Worm (Caenorhabditis elegans) whole organism, young adult: ENCODE measurements around the gene M03F8.7.

Experiments used
- B0035.1 ChIP-seq: sonication (generic microtip); optimal IDR thresholded peaks from 2 replicates; lab custom pipeline; 2016; ENCODE audit warnings: missing genetic modification characterization, mild to moderate bottlenecking, missing compliant biosample characterization, missing genotype, missing genetic modification reagents
- Y67H2A.10 ChIP-seq: fragments of 200-800 bp; sonication (Bioruptor generic); conservative IDR thresholded peaks from 2 replicates; pipeline ENCODE4 v1.3.6; 2022; ENCODE audit warnings: missing genetic modification reagents, missing genetic modification characterization, missing compliant biosample characterization
- Y79H2A.3 ChIP-seq: fragments of 200-800 bp; sonication (Bioruptor generic); conservative IDR thresholded peaks from 2 replicates; pipeline ENCODE4 v1.3.6; 2022; ENCODE audit warnings: missing genetic modification reagents, missing genetic modification characterization, missing compliant biosample characterization
- aptf-3 ChIP-seq: fragments of 200-800 bp; sonication (Bioruptor generic); IDR thresholded peaks from 2 replicates; pipeline ENCODE4 v1.3.6; 2022; ENCODE audit warnings: missing genetic modification characterization, missing compliant biosample characterization
- attf-3 ChIP-seq: fragments of 200-800 bp; sonication (Bioruptor generic); conservative IDR thresholded peaks from 2 replicates; pipeline ENCODE4 v1.3.6; 2022; ENCODE audit warnings: missing genetic modification reagents, missing genetic modification characterization, missing compliant biosample characterization
- bed-2 ChIP-seq: fragments of 200-800 bp; sonication (Bioruptor generic); IDR thresholded peaks from 2 replicates; pipeline ENCODE4 v1.3.6; 2022; ENCODE audit warnings: missing genetic modification reagents, missing genetic modification characterization, missing compliant biosample characterization
- cebp-1 ChIP-seq, 2 experiments: fragments of 200-800 bp in 1 of 2; sonication (Bioruptor generic) in 1 of 2; sonication (generic microtip) in 1 of 2; IDR thresholded peaks in 1 of 2; optimal IDR thresholded peaks in 1 of 2; 2 replicates each; pipeline versions ENCODE4 v1.3.6 to Lab custom; 2017 to 2022; ENCODE audit warnings: missing compliant biosample characterization in 2 of 2, missing genetic modification characterization in 2 of 2, mild to moderate bottlenecking in 1 of 2, missing genetic modification reagents in 1 of 2, moderate library complexity in 1 of 2
- efl-1 ChIP-seq: fragments of 150-350 bp; optimal IDR thresholded peaks from 2 replicates; lab custom pipeline; 2014; ENCODE audit warnings: missing biosample characterization, missing genetic modification reagents, missing genetic modification characterization
- egrh-3 ChIP-seq: fragments of 200-800 bp; sonication (Bioruptor generic); IDR thresholded peaks from 2 replicates; pipeline ENCODE4 v1.3.6; 2022; ENCODE audit warnings: missing genetic modification reagents, missing genetic modification characterization, missing compliant biosample characterization
- hlh-12 ChIP-seq: sonication (generic microtip); optimal IDR thresholded peaks from 2 replicates; lab custom pipeline; 2016; ENCODE audit warnings: missing genetic modification characterization, missing compliant biosample characterization
- mcd-1 ChIP-seq: fragments of 200-800 bp; sonication (Bioruptor generic); IDR thresholded peaks from 2 replicates; pipeline ENCODE4 v1.3.6; 2022; ENCODE audit warnings: missing genetic modification reagents, missing genetic modification characterization, missing compliant biosample characterization
- nhr-27 ChIP-seq: fragments of 200-800 bp; sonication (Bioruptor generic); optimal IDR thresholded peaks from 2 replicates; lab custom pipeline; 2018; ENCODE audit warnings: mild to moderate bottlenecking, missing genetic modification characterization, moderate library complexity, missing compliant biosample characterization
- nhr-80 ChIP-seq: sonication (generic microtip); optimal IDR thresholded peaks from 2 replicates; lab custom pipeline; 2016; ENCODE audit warnings: missing genetic modification characterization, missing compliant biosample characterization
- snpc-4 ChIP-seq, 5 experiments: fragments of 150-350 bp in 1 of 5; sonication (generic microtip) in 4 of 5; optimal IDR thresholded peaks; 2 replicates each; lab custom pipeline; 2014 to 2018; ENCODE audit warnings: missing genetic modification characterization in 5 of 5, missing biosample characterization in 3 of 5, antibody characterized with exemption in 2 of 5, mild to moderate bottlenecking in 2 of 5, missing compliant biosample characterization in 2 of 5, missing genotype in 2 of 5, moderate library complexity in 2 of 5, missing genetic modification reagents in 1 of 5
- tbx-9 ChIP-seq: sonication (generic microtip); optimal IDR thresholded peaks from 2 replicates; lab custom pipeline; 2016; ENCODE audit warnings: borderline replicate concordance, missing genetic modification characterization, inconsistent platforms, missing compliant biosample characterization
- zfh-2 ChIP-seq: fragments of 200-800 bp; sonication (Bioruptor generic); conservative IDR thresholded peaks from 2 replicates; pipeline ENCODE4 v1.3.6; 2022; ENCODE audit warnings: missing genetic modification reagents, missing genetic modification characterization, missing compliant biosample characterization
- ztf-18 ChIP-seq: sonication (generic microtip); optimal IDR thresholded peaks from 2 replicates; lab custom pipeline; 2016; ENCODE audit warnings: missing genotype, mild to moderate bottlenecking, missing genetic modification characterization, missing compliant biosample characterization

Gene M03F8.7

ce11 chrV:5986755-5987154, 50.0 kb downstream of the M03F8.7 start, which contains the start of gene C10F3.7:
Gene C10F3.7 (minus strand): TSS chrV:5986855.
- TF ChIP-seq aptf-3 (GFP tag; lab: Robert Waterston, UW) (no peak), snpc-4 (GFP tag; optimal IDR thresholded peaks at IDR 0.05; lab: Kevin White, UChicago) (no peak), snpc-4 (tag; optimal IDR thresholded peaks at IDR 0.05; lab: Kevin White, UChicago) (no peak), zfh-2 (GFP tag; lab: Robert Waterston, UW) (no peak), ztf-18 (tag; lab: Kevin White, UChicago) (no peak), hlh-12 (tag; lab: Kevin White, UChicago) (no peak), nhr-27 (tag; lab: Kevin White, UChicago) (no peak), tbx-9 (no peak), Y67H2A.10 (no peak), bed-2 (GFP tag; lab: Robert Waterston, UW) (no peak), egrh-3 (no peak), attf-3 (GFP tag; lab: Robert Waterston, UW) (no peak), B0035.1 (tag; lab: Kevin White, UChicago) (no peak), nhr-80 (tag; lab: Kevin White, UChicago) (no peak), Y79H2A.3 (GFP tag; lab: Robert Waterston, UW) (no peak), efl-1 (no peak), mcd-1 (GFP tag; lab: Robert Waterston, UW) (no peak), cebp-1 (GFP tag; IDR thresholded peaks at IDR 0.05; lab: Robert Waterston, UW) (no peak), cebp-1 (tag; optimal IDR thresholded peaks at IDR 0.05; lab: Kevin White, UChicago) (no peak)
- TF ChIP-seq, all 124 proteins: peak for 0
